Worm (Caenorhabditis elegans) whole organism, L1 larva: Measurements from ENCODE around the gene cytb-5.1.

Experiments used
- Y116A8C.19 ChIP-seq: sonication (generic microtip); optimal IDR thresholded peaks from 2 replicates; lab custom pipeline; 2016; ENCODE audit warnings: missing compliant biosample characterization, missing genetic modification characterization, borderline replicate concordance
- alr-1 ChIP-seq: fragments of 200-800 bp; sonication (Bioruptor generic); optimal IDR thresholded peaks from 2 replicates; lab custom pipeline; 2018; ENCODE audit warnings: borderline replicate concordance, mild to moderate bottlenecking, missing genetic modification characterization, missing compliant biosample characterization
- aly-2 ChIP-seq: fragments of 150-350 bp; optimal IDR thresholded peaks from 2 replicates; lab custom pipeline; 2014; ENCODE audit warnings: missing biosample characterization, missing genetic modification characterization
- ceh-8 ChIP-seq: fragments of 200-800 bp; sonication (Bioruptor generic); optimal IDR thresholded peaks from 2 replicates; lab custom pipeline; 2018; ENCODE audit warnings: mild to moderate bottlenecking, missing genetic modification characterization, moderate library complexity, missing compliant biosample characterization
- ceh-82 ChIP-seq, 3 experiments: fragments of 150-350 bp in 1 of 3; sonication (generic microtip) in 2 of 3; optimal IDR thresholded peaks; 2 replicates each; lab custom pipeline; 2014 to 2017; ENCODE audit warnings: missing biosample characterization in 3 of 3, missing genetic modification characterization in 3 of 3
- ces-1 ChIP-seq: fragments of 150-350 bp; optimal IDR thresholded peaks from 2 replicates; lab custom pipeline; 2014; ENCODE audit warnings: missing biosample characterization, missing genetic modification reagents, missing genetic modification characterization
- dpl-1 ChIP-seq, 3 experiments: fragments of 150-350 bp in 2 of 3; sonication (generic microtip) in 1 of 3; optimal IDR thresholded peaks; 2 replicates each; lab custom pipeline; 2014 to 2017; ENCODE audit warnings: missing biosample characterization in 3 of 3, missing genetic modification characterization in 3 of 3, missing genetic modification reagents in 3 of 3
- dsc-1 ChIP-seq: sonication (generic microtip); optimal IDR thresholded peaks from 2 replicates; lab custom pipeline; 2016; ENCODE audit warnings: mild to moderate bottlenecking, missing genetic modification characterization, missing compliant biosample characterization
- efl-1 ChIP-seq, 4 experiments: fragments of 150-350 bp; optimal IDR thresholded peaks in 3 of 4; peaks in 1 of 4; 1 replicate in 1 of 4; 2 replicates in 3 of 4; lab custom pipeline; 2014; ENCODE audit warnings: missing biosample characterization in 2 of 4, missing genetic modification characterization in 2 of 4, missing genetic modification reagents in 2 of 4
- efl-3 ChIP-seq: fragments of 200-800 bp; sonication (Bioruptor generic); optimal IDR thresholded peaks from 2 replicates; lab custom pipeline; 2018; ENCODE audit warnings: mild to moderate bottlenecking, missing genetic modification characterization, missing compliant biosample characterization
- egl-13 ChIP-seq: sonication (generic microtip); optimal IDR thresholded peaks from 2 replicates; lab custom pipeline; 2016; ENCODE audit warnings: missing genotype, missing genetic modification reagents, missing genetic modification characterization, missing compliant biosample characterization
- egl-27 ChIP-seq, 2 experiments: fragments of 150-350 bp in 1 of 2; sonication (generic microtip); optimal IDR thresholded peaks; 3 replicates each; lab custom pipeline; 2017 to 2018; ENCODE audit warnings: missing biosample characterization in 2 of 2, missing genetic modification characterization in 2 of 2, missing genetic modification reagents in 2 of 2
- elt-2 ChIP-seq: sonication (generic microtip); optimal IDR thresholded peaks from 2 replicates; lab custom pipeline; 2016; ENCODE audit warnings: missing genetic modification characterization, mild to moderate bottlenecking, inconsistent platforms, missing compliant biosample characterization, missing genetic modification reagents
- elt-3 ChIP-seq, 6 experiments: fragments of 150-350 bp in 1 of 6; sonication (generic microtip); optimal IDR thresholded peaks; 2 replicates each; lab custom pipeline; 2017 to 2018; ENCODE audit warnings: missing biosample characterization in 6 of 6, missing genetic modification characterization in 6 of 6, inconsistent platforms in 1 of 6
- fkh-10 ChIP-seq: sonication (generic microtip); optimal IDR thresholded peaks from 2 replicates; lab custom pipeline; 2017; ENCODE audit warnings: missing biosample characterization, missing genetic modification reagents, missing genetic modification characterization
- fkh-4 ChIP-seq: sonication (generic microtip); optimal IDR thresholded peaks from 2 replicates; lab custom pipeline; 2016; ENCODE audit warnings: missing compliant biosample characterization, missing genetic modification characterization, borderline replicate concordance
- fkh-8 ChIP-seq: sonication (generic microtip); optimal IDR thresholded peaks from 2 replicates; lab custom pipeline; 2016; ENCODE audit warnings: mild to moderate bottlenecking, missing genetic modification characterization, missing compliant biosample characterization
- fos-1 ChIP-seq: fragments of 150-350 bp; optimal IDR thresholded peaks from 2 replicates; lab custom pipeline; 2014; ENCODE audit warnings: missing biosample characterization, missing genetic modification characterization
- hlh-4 ChIP-seq: sonication (generic microtip); optimal IDR thresholded peaks from 2 replicates; lab custom pipeline; 2016; ENCODE audit warnings: mild to moderate bottlenecking, missing genetic modification characterization, missing compliant biosample characterization
- isw-1 ChIP-seq: fragments of 200-800 bp; sonication (Bioruptor generic); IDR thresholded peaks from 2 replicates; pipeline ENCODE4 v1.3.6; 2022; ENCODE audit warnings: missing genetic modification characterization, missing compliant biosample characterization
- jun-1 ChIP-seq: fragments of 150-350 bp; optimal IDR thresholded peaks from 2 replicates; lab custom pipeline; 2014; ENCODE audit warnings: missing biosample characterization, missing genetic modification reagents, missing genetic modification characterization
- lin-13 ChIP-seq: fragments of 150-350 bp; optimal IDR thresholded peaks from 2 replicates; lab custom pipeline; 2014; ENCODE audit warnings: missing biosample characterization, missing genetic modification reagents, missing genetic modification characterization
- lin-15B ChIP-seq: fragments of 150-350 bp; sonication (generic microtip); optimal IDR thresholded peaks from 3 replicates; lab custom pipeline; 2014; ENCODE audit warnings: missing biosample characterization, missing genetic modification characterization
- lin-35 ChIP-seq, 2 experiments: fragments of 150-350 bp; optimal IDR thresholded peaks; 2 replicates each; lab custom pipeline; 2014; ENCODE audit warnings: missing biosample characterization in 2 of 2, missing genetic modification characterization in 2 of 2, missing genetic modification reagents in 2 of 2
- lir-3 ChIP-seq: sonication (generic microtip); optimal IDR thresholded peaks from 2 replicates; lab custom pipeline; 2016; ENCODE audit warnings: mild to moderate bottlenecking, missing genetic modification characterization, moderate library complexity, missing compliant biosample characterization; ENCODE audit not compliant: poor library complexity
- mab-9 ChIP-seq: fragments of 200-800 bp; sonication (Bioruptor generic); IDR thresholded peaks from 2 replicates; pipeline ENCODE4 v1.3.6; 2022; ENCODE audit warnings: missing genetic modification reagents, missing genetic modification characterization, missing compliant biosample characterization
- mdl-1 ChIP-seq, 2 experiments: fragments of 150-350 bp; optimal IDR thresholded peaks; 2 replicates each; lab custom pipeline; 2014 to 2017; ENCODE audit warnings: missing biosample characterization in 2 of 2, missing genetic modification characterization in 2 of 2, inconsistent platforms in 1 of 2
- mef-2 ChIP-seq: fragments of 150-350 bp; optimal IDR thresholded peaks from 2 replicates; lab custom pipeline; 2014; ENCODE audit warnings: missing biosample characterization, missing genetic modification characterization
- nhr-11 ChIP-seq: fragments of 150-350 bp; optimal IDR thresholded peaks from 2 replicates; lab custom pipeline; 2014; ENCODE audit warnings: missing biosample characterization, missing genetic modification characterization
- nhr-12 ChIP-seq: sonication (generic microtip); optimal IDR thresholded peaks from 2 replicates; lab custom pipeline; 2017; ENCODE audit warnings: missing biosample characterization, missing genetic modification characterization
- nhr-19 ChIP-seq: fragments of 200-800 bp; sonication (Bioruptor generic); conservative IDR thresholded peaks from 2 replicates; pipeline ENCODE4 v1.3.6; 2022; ENCODE audit warnings: missing genetic modification characterization, missing compliant biosample characterization
- nhr-20 ChIP-seq: sonication (generic microtip); optimal IDR thresholded peaks from 2 replicates; lab custom pipeline; 2016; ENCODE audit warnings: mild to moderate bottlenecking, missing genetic modification characterization, missing compliant biosample characterization
- nhr-237 ChIP-seq: fragments of 150-350 bp; optimal IDR thresholded peaks from 2 replicates; lab custom pipeline; 2014; ENCODE audit warnings: missing biosample characterization, missing genetic modification characterization
- nhr-71 ChIP-seq: sonication (generic microtip); optimal IDR thresholded peaks from 2 replicates; lab custom pipeline; 2016; ENCODE audit warnings: mild to moderate bottlenecking, missing genetic modification characterization, moderate library complexity, missing compliant biosample characterization
- nhr-84 ChIP-seq: sonication (generic microtip); optimal IDR thresholded peaks from 2 replicates; lab custom pipeline; 2017; ENCODE audit warnings: missing biosample characterization, missing genetic modification characterization
- nhr-90 ChIP-seq: sonication (generic microtip); optimal IDR thresholded peaks from 2 replicates; lab custom pipeline; 2016; ENCODE audit warnings: mild to moderate bottlenecking, missing genetic modification characterization, missing compliant biosample characterization; ENCODE audit not compliant: poor library complexity
- pqm-1 ChIP-seq: sonication (generic microtip); optimal IDR thresholded peaks from 3 replicates; lab custom pipeline; 2017; ENCODE audit warnings: missing biosample characterization, missing genetic modification characterization
- snpc-4 ChIP-seq: fragments of 150-350 bp; optimal IDR thresholded peaks from 2 replicates; lab custom pipeline; 2014; ENCODE audit warnings: missing biosample characterization, missing genetic modification characterization
- sup-37 ChIP-seq: fragments of 200-800 bp; sonication (Bioruptor generic); optimal IDR thresholded peaks from 2 replicates; lab custom pipeline; 2018; ENCODE audit warnings: mild to moderate bottlenecking, missing genetic modification characterization, missing compliant biosample characterization
- tbx-2 ChIP-seq: sonication (generic microtip); optimal IDR thresholded peaks from 2 replicates; lab custom pipeline; 2016; ENCODE audit warnings: missing genetic modification characterization, missing compliant biosample characterization
- tlp-1 ChIP-seq: fragments of 150-350 bp; optimal IDR thresholded peaks from 2 replicates; lab custom pipeline; 2014; ENCODE audit warnings: missing biosample characterization, missing genetic modification characterization
- unc-62 ChIP-seq: fragments of 150-350 bp; optimal IDR thresholded peaks from 2 replicates; lab custom pipeline; 2014; ENCODE audit warnings: missing biosample characterization, missing genetic modification reagents, missing genetic modification characterization
- vab-15 ChIP-seq: sonication (generic microtip); optimal IDR thresholded peaks from 2 replicates; lab custom pipeline; 2017; ENCODE audit warnings: missing genotype, mild to moderate bottlenecking, missing genetic modification characterization, missing compliant biosample characterization
- zag-1 ChIP-seq: fragments of 150-350 bp; optimal IDR thresholded peaks from 2 replicates; lab custom pipeline; 2014; ENCODE audit warnings: missing biosample characterization, missing genetic modification characterization
- zip-4 ChIP-seq: fragments of 200-800 bp; sonication (Bioruptor generic); optimal IDR thresholded peaks from 2 replicates; lab custom pipeline; 2018; ENCODE audit warnings: mild to moderate bottlenecking, missing genetic modification characterization, moderate library complexity, missing compliant biosample characterization
- ztf-4 ChIP-seq: fragments of 150-350 bp; optimal IDR thresholded peaks from 2 replicates; lab custom pipeline; 2014; ENCODE audit warnings: missing biosample characterization, missing genetic modification characterization

Gene cytb-5.1

ce11 chrX:13995803-13996388, 5.8 kb upstream of the cytb-5.1 start, which contains the start of the genes C31E10.5 and C31E10.6 (continued):
- TF ChIP-seq aly-2 (tag; lab: Kevin White, UChicago) (no peak), nhr-237 (tag; lab: Kevin White, UChicago) (no peak), vab-15 (no peak), tbx-2 (tag; lab: Kevin White, UChicago) (peak; percentile 64), pqm-1 (tag; lab: Kevin White, UChicago) (no peak), lin-35 (GFP tag; optimal IDR thresholded peaks at IDR 0.05; lab: Kevin White, UChicago) (peak; percentile 28 to 72), elt-3 (tag; optimal IDR thresholded peaks at IDR 0.05; lab: Kevin White, UChicago) (peak in 1 of 6 experiments; percentile 7), mdl-1 (tag; optimal IDR thresholded peaks at IDR 0.05; lab: Kevin White, UChicago) (peak in 1 of 2 experiments; percentile 28), egl-13 (tag; lab: Kevin White, UChicago) (no peak), hlh-4 (tag; lab: Kevin White, UChicago) (no peak), lir-3 (tag; lab: Kevin White, UChicago) (no peak), unc-62 (GFP tag; lab: Kevin White, UChicago) (no peak), fos-1 (peak; percentile 4), ceh-8 (GFP tag; lab: Kevin White, UChicago) (no peak), sup-37 (GFP tag; lab: Kevin White, UChicago) (no peak), lin-13 (GFP tag; lab: Kevin White, UChicago) (no peak), alr-1 (tag; lab: Kevin White, UChicago) (no peak), nhr-84 (no peak), fkh-10 (GFP tag; lab: Kevin White, UChicago) (no peak), dsc-1 (tag; lab: Kevin White, UChicago) (peak; percentile 47), ces-1 (GFP tag; lab: Kevin White, UChicago) (no peak), elt-2 (tag; lab: Kevin White, UChicago) (no peak), mef-2 (tag; lab: Kevin White, UChicago) (no peak), egl-27 (tag; optimal IDR thresholded peaks at IDR 0.05; lab: Kevin White, UChicago) (no peak), Y116A8C.19 (tag; lab: Kevin White, UChicago) (no peak), lin-15B (tag; lab: Kevin White, UChicago) (no peak), efl-1 (optimal IDR thresholded peaks at IDR 0.05; lab: Kevin White, UChicago) (peak; percentile 50 to 52), efl-1 (GFP tag; optimal IDR thresholded peaks at IDR 0.05 in 1 of 2; lab: Kevin White, UChicago) (peak in 1 of 2 experiments; percentile 43), zag-1 (tag; lab: Kevin White, UChicago) (no peak), mab-9 (GFP tag; lab: Robert Waterston, UW) (no peak), isw-1 (GFP tag; lab: Robert Waterston, UW) (peak; percentile 24), nhr-20 (tag; lab: Kevin White, UChicago) (peak; percentile 60), ceh-82 (tag; optimal IDR thresholded peaks at IDR 0.05; lab: Kevin White, UChicago) (peak; percentile 26 to 61 (median 55)), jun-1 (tag; lab: Kevin White, UChicago) (no peak), snpc-4 (tag; lab: Kevin White, UChicago) (peak; percentile 20), tlp-1 (tag; lab: Kevin White, UChicago) (no peak), dpl-1 (GFP tag; optimal IDR thresholded peaks at IDR 0.05; lab: Kevin White, UChicago) (peak; percentile 33 to 39 (median 38)), zip-4 (no peak), nhr-19 (GFP tag; lab: Robert Waterston, UW) (peak; percentile 53), nhr-90 (tag; lab: Kevin White, UChicago) (peak; percentile 53), nhr-11 (tag; lab: Kevin White, UChicago) (no peak), nhr-12 (no peak), fkh-8 (tag; lab: Kevin White, UChicago) (no peak), efl-3 (GFP tag; lab: Kevin White, UChicago) (no peak), fkh-4 (tag; lab: Kevin White, UChicago) (no peak), nhr-71 (tag; lab: Kevin White, UChicago) (peak; percentile 73), ztf-4 (no peak)
